Worm (Caenorhabditis elegans) whole organism, L4 larva: ENCODE measurements around the gene syd-1.

Source experiments
- ceh-20 ChIP-seq: fragments of 200-800 bp; sonication (Bioruptor generic); IDR thresholded peaks from 2 replicates; pipeline ENCODE4 v1.3.6; 2022; ENCODE audit warnings: missing genetic modification reagents, missing genetic modification characterization, missing compliant biosample characterization
- lsy-2 ChIP-seq, 2 experiments: fragments of 150-350 bp in 1 of 2; sonication (generic microtip) in 1 of 2; optimal IDR thresholded peaks; 2 replicates each; lab custom pipeline; 2014 to 2017; ENCODE audit warnings: missing biosample characterization in 2 of 2, missing genetic modification characterization in 2 of 2
- mes-2 ChIP-seq: sonication (generic microtip); optimal IDR thresholded peaks from 2 replicates; lab custom pipeline; 2016; ENCODE audit warnings: missing genotype, mild to moderate bottlenecking, missing genetic modification characterization, missing compliant biosample characterization; ENCODE audit not compliant: poor library complexity, severe bottlenecking
- nhr-28 ChIP-seq: fragments of 150-350 bp; optimal IDR thresholded peaks from 2 replicates; lab custom pipeline; 2014; ENCODE audit warnings: missing biosample characterization, missing genetic modification characterization
- nhr-77 ChIP-seq: fragments of 150-350 bp; optimal IDR thresholded peaks from 2 replicates; lab custom pipeline; 2014; ENCODE audit warnings: missing biosample characterization, missing genetic modification characterization
- unc-130 ChIP-seq: sonication (generic microtip); optimal IDR thresholded peaks from 2 replicates; lab custom pipeline; 2016; ENCODE audit warnings: missing genetic modification reagents, missing genetic modification characterization, missing compliant biosample characterization

The syd-1 gene

ce11 chrII:7537603-7538230 lies 57.0 kb downstream of the syd-1 start, which contains the start of gene nfi-1 (continued):
- TF ChIP-seq lsy-2 (tag; optimal IDR thresholded peaks at IDR 0.05; lab: Kevin White, UChicago), result peak in 1 of 2 experiments; percentile 95
- TF ChIP-seq nhr-77 (tag; lab: Kevin White, UChicago), result peak; percentile 19
- TF ChIP-seq unc-130 (GFP tag; lab: Kevin White, UChicago), result peak; percentile 65
- TF ChIP-seq mes-2 (tag; lab: Kevin White, UChicago), result peak; percentile 93
- no peak for TF ChIP-seq ceh-20 (GFP tag; lab: Robert Waterston, UW)
- TF ChIP-seq nhr-28 (tag; lab: Kevin White, UChicago), result peak; percentile 41
